Fruit fly (Drosophila melanogaster) ovary, adult (tissue): ENCODE data around the gene CG14384.

Experiments used
- CG17801 ChIP-seq: fragments of 200-800 bp; optimal IDR thresholded peaks from 2 replicates; lab custom pipeline; 2019; ENCODE audit warnings: missing biosample characterization, mild to moderate bottlenecking, missing genetic modification characterization, moderate library complexity; ENCODE audit not compliant: partially characterized antibody

Gene CG14384

dm6 chr3R:12967612-12968011, at the start of gene CG14384, which contains the start of gene grsm:
TSS of gene CG14384 (minus strand) at chr3R:12967712.
TSS of gene grsm (minus strand) at chr3R:12967712.
- TF ChIP-seq CG17801, result no peak

dm6 chr3R:13015811-13016766, 48.6 kb upstream of the CG14384 start:
- TF ChIP-seq CG17801, result no peak

dm6 chr3R:13015402-13015801, 47.9 kb upstream of the CG14384 start:
- TF ChIP-seq CG17801, result no peak

- TF ChIP-seq CG17801, result no peak
These were observed 46.8 kb upstream of the CG14384 start for dm6 chr3R:13014168-13014881.

- TF ChIP-seq CG17801, result no peak
These were observed 45.5 kb upstream of the CG14384 start for dm6 chr3R:13012990-13013389.

- peak; percentile 39 for TF ChIP-seq CG17801
These were observed 44.8 kb upstream of the CG14384 start for dm6 chr3R:13012351-13012750.

- TF ChIP-seq CG17801, result no peak
These were observed 44.1 kb upstream of the CG14384 start, which contains the start of gene CtBP for dm6 chr3R:13011621-13011963. TSS of gene CtBP (plus strand) at chr3R:13011649.

- TF ChIP-seq CG17801, result peak; percentile 14
These were observed 43.6 kb upstream of the CG14384 start, which contains the start of gene CG8031 for dm6 chr3R:13010905-13011620. TSS of gene CG8031 (minus strand) at chr3R:13011310.

dm6 chr3R:13009595-13009994, 42.1 kb upstream of the CG14384 start, which contains the start of gene CG11656:
TSS of gene CG11656 (plus strand) at chr3R:13009895.
- TF ChIP-seq CG17801, result no peak

- peak; percentile 17 for TF ChIP-seq CG17801
These were observed 30.7 kb upstream of the CG14384 start for dm6 chr3R:12998234-12998591.

dm6 chr3R:12997550-12998233, 30.2 kb upstream of the CG14384 start, which contains the start of the genes CG17327, CG44194 and CG7518:
TSS of gene CG17327 (minus strand) at chr3R:12997726.
TSS of gene CG44194 (minus strand) at chr3R:12997726.
TSS of gene CG7518 (plus strand) at chr3R:12998089.
- TF ChIP-seq CG17801, result no peak

- peak; percentile 12 for TF ChIP-seq CG17801
These were observed 28.0 kb upstream of the CG14384 start, which contains the start of gene CG7488 for dm6 chr3R:12995522-12995921. TSS of gene CG7488 (plus strand) at chr3R:12995620.

- TF ChIP-seq CG17801, result no peak
These were observed 27.5 kb upstream of the CG14384 start, which contains the start of gene yellow-f2 for dm6 chr3R:12995047-12995446. TSS of gene yellow-f2 (minus strand) at chr3R:12995147.

dm6 chr3R:12993018-12993417, 25.5 kb upstream of the CG14384 start, which contains the start of gene yellow-f:
TSS of gene yellow-f (minus strand) at chr3R:12993201.
- TF ChIP-seq CG17801, result no peak

- TF ChIP-seq CG17801, result no peak
These were observed 20.9 kb upstream of the CG14384 start, which contains the start of gene CG14383 for dm6 chr3R:12988411-12988810. TSS of gene CG14383 (minus strand) at chr3R:12988511.
